Worm (Caenorhabditis elegans): ENCODE results near the gene F11D11.21.
A peak's percentile ranks its signal among the peaks of the same experiment; 100 is the strongest.

Gene F11D11.21

DNA sequence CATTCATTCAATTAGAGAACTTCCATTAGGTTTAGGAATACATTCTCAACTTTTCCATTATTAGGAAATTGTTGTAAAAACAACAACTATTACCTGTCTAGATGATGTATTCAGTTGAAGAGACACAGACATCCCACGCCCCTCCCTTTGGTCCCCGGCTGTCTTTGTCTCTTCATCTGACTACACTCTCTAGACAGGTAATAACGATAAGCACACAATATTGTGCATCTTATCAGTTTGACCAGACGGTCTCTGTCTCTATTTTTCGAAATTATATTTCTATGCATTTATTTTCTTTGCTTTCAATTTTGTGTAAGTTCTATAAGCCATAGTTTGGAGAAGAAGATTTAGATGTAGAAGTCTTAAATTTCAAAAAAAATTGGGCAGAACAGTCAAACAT lies 49.0 kb downstream of the F11D11.21 start, which contains the start of gene Y69H2.9:
Gene Y69H2.9 (plus strand): TSS at position 233 of the 400 bp plus-strand sequence.
- TF ChIP-seq skn-1 (tag; optimal IDR thresholded peaks at IDR 0.05) (no peak), Y55F3AM.14 (GFP tag; optimal IDR thresholded peaks at IDR 0.05) (no peak), elt-3 (tag; optimal IDR thresholded peaks at IDR 0.05) (no peak), ztf-11 (tag; optimal IDR thresholded peaks at IDR 0.05) (no peak), sma-3 (GFP tag; optimal IDR thresholded peaks at IDR 0.05) (peak; percentile 62), C34F6.9 (tag; optimal IDR thresholded peaks at IDR 0.05) (no peak), blmp-1 (tag; optimal IDR thresholded peaks at IDR 0.05; ENCODE audit: insufficient read depth) (no peak), ceh-82 (tag; optimal IDR thresholded peaks at IDR 0.05) (no peak), ztf-1 (GFP tag; conservative IDR thresholded peaks at IDR 0.05) (no peak), snpc-4 (tag; optimal IDR thresholded peaks at IDR 0.05) (no peak), unc-39 (tag; optimal IDR thresholded peaks at IDR 0.05) (no peak), ama-1 (optimal IDR thresholded peaks at IDR 0.05) (no peak), lsy-2 (tag; optimal IDR thresholded peaks at IDR 0.05) (no peak), ceh-16 (tag; optimal IDR thresholded peaks at IDR 0.05) (no peak), peb-1 (tag; optimal IDR thresholded peaks at IDR 0.05) (no peak), nhr-12 (tag; optimal IDR thresholded peaks at IDR 0.05) (no peak), nhr-11 (tag; optimal IDR thresholded peaks at IDR 0.05) (no peak), sma-9 (GFP tag; optimal IDR thresholded peaks at IDR 0.05) (no peak), sma-9 (tag; optimal IDR thresholded peaks at IDR 0.05) (no peak), fos-1 (tag; optimal IDR thresholded peaks at IDR 0.05) (peak; percentile 46), gmeb-1 (tag; optimal IDR thresholded peaks at IDR 0.05) (peak; percentile 19)

Measured in whole organism, L2 larva.